Fruit fly (Drosophila melanogaster) whole organism, embryonic: Measurements from ENCODE around the gene SmydA-2.
A peak's percentile ranks its signal among the peaks of the same experiment; 100 is the strongest.

ENCODE experiments used
- CG10959 ChIP-seq: fragments of 200-800 bp; sonication (Bioruptor generic); IDR thresholded peaks from 2 replicates; pipeline ENCODE4 v1.3.6; 2022; ENCODE audit warnings: missing biosample characterization, missing genetic modification characterization
- CG11560 ChIP-seq: fragments of 200-800 bp; sonication (Bioruptor generic); IDR thresholded peaks from 3 replicates; pipeline ENCODE4 v1.3.6; 2022; ENCODE audit warnings: missing biosample characterization, missing genetic modification characterization
- CG12219 ChIP-seq: fragments of 200-800 bp; sonication (Bioruptor generic); optimal IDR thresholded peaks from 3 replicates; lab custom pipeline; 2018; ENCODE audit warnings: missing biosample characterization, mild to moderate bottlenecking, missing genetic modification characterization
- CG14050 ChIP-seq: fragments of 200-800 bp; sonication (Bioruptor generic); IDR thresholded peaks from 3 replicates; pipeline ENCODE4 v1.3.6; 2022; ENCODE audit warnings: missing biosample characterization, missing genetic modification characterization
- CG17186 ChIP-seq: fragments of 200-800 bp; sonication (Bioruptor generic); optimal IDR thresholded peaks from 3 replicates; lab custom pipeline; 2017; ENCODE audit warnings: missing biosample characterization, missing genetic modification reagents, missing genetic modification characterization
- CG17328 ChIP-seq: fragments of 200-800 bp; sonication (Bioruptor generic); IDR thresholded peaks from 2 replicates; pipeline ENCODE4 v1.3.6; 2022; ENCODE audit warnings: missing biosample characterization, missing genetic modification characterization
- CG2120 ChIP-seq: fragments of 200-800 bp; sonication (Bioruptor generic); optimal IDR thresholded peaks from 3 replicates; lab custom pipeline; 2016; ENCODE audit warnings: missing biosample characterization, missing genetic modification characterization
- CG34422 ChIP-seq: fragments of 200-800 bp; sonication (Bioruptor generic); IDR thresholded peaks from 3 replicates; pipeline ENCODE4 v1.3.6; 2022; ENCODE audit warnings: missing biosample characterization, missing genetic modification characterization
- CG3726 ChIP-seq: fragments of 200-800 bp; sonication (Bioruptor generic); IDR thresholded peaks from 3 replicates; pipeline ENCODE4, ENCODE4 v1.3.6; 2022; ENCODE audit warnings: missing biosample characterization, missing genetic modification characterization
- CG6791 ChIP-seq: fragments of 200-800 bp; sonication (Bioruptor generic); IDR thresholded peaks from 3 replicates; pipeline ENCODE4 v1.3.6; 2022; ENCODE audit warnings: missing biosample characterization, missing genetic modification characterization; ENCODE audit not compliant: partially characterized antibody
- CG8359 ChIP-seq: fragments of 200-800 bp; sonication (Bioruptor generic); optimal IDR thresholded peaks from 2 replicates; lab custom pipeline; 2017; ENCODE audit warnings: missing biosample characterization, mild to moderate bottlenecking, missing genetic modification characterization, borderline replicate concordance
- CG9727 ChIP-seq: fragments of 200-800 bp; sonication (Bioruptor generic); optimal IDR thresholded peaks from 3 replicates; lab custom pipeline; 2017; ENCODE audit warnings: missing biosample characterization, mild to moderate bottlenecking, missing genetic modification characterization
- CG9817 ChIP-seq: fragments of 200-800 bp; sonication (Bioruptor generic); optimal IDR thresholded peaks from 2 replicates; lab custom pipeline; 2018; ENCODE audit warnings: missing biosample characterization, mild to moderate bottlenecking, missing genetic modification characterization, moderate library complexity
- CG9932 ChIP-seq: fragments of 200-800 bp; sonication (Bioruptor generic); IDR thresholded peaks from 2 replicates; pipeline ENCODE4 v1.3.6; 2022; ENCODE audit warnings: missing biosample characterization, missing genetic modification characterization
- CTCF ChIP-seq: fragments of 200-800 bp; sonication (Bioruptor generic); optimal IDR thresholded peaks from 2 replicates; lab custom pipeline; 2017; ENCODE audit warnings: missing biosample characterization, mild to moderate bottlenecking, missing genetic modification characterization, moderate library complexity
- CoRest ChIP-seq: fragments of 200-800 bp; sonication (Bioruptor generic); optimal IDR thresholded peaks from 3 replicates; lab custom pipeline; 2018; ENCODE audit warnings: missing biosample characterization, mild to moderate bottlenecking, missing genetic modification characterization, moderate library complexity
- Eip74EF ChIP-seq, 2 experiments: fragments of 200-800 bp in 1 of 2; fragments of >200 bp in 1 of 2; sonication (Bioruptor generic) in 1 of 2; optimal IDR thresholded peaks; 2 replicates each; lab custom pipeline; 2017 to 2019; ENCODE audit warnings: missing biosample characterization in 2 of 2, missing genetic modification characterization in 2 of 2, mild to moderate bottlenecking in 1 of 2, moderate library complexity in 1 of 2
- H15 ChIP-seq: fragments of 200-800 bp; sonication (Bioruptor generic); IDR thresholded peaks from 3 replicates; pipeline ENCODE4 v1.3.6; 2022; ENCODE audit warnings: missing biosample characterization, missing genetic modification characterization
- HmgZ ChIP-seq: fragments of 200-800 bp; sonication (Bioruptor generic); optimal IDR thresholded peaks from 2 replicates; lab custom pipeline; 2018; ENCODE audit warnings: missing biosample characterization, mild to moderate bottlenecking, missing genetic modification characterization
- Hsf ChIP-seq: fragments of 200-800 bp; sonication (Bioruptor generic); optimal IDR thresholded peaks from 3 replicates; lab custom pipeline; 2016; ENCODE audit warnings: missing biosample characterization, missing genetic modification characterization
- MTF-1 ChIP-seq: fragments of 200-800 bp; sonication (Bioruptor generic); optimal IDR thresholded peaks from 2 replicates; lab custom pipeline; 2018; ENCODE audit warnings: missing biosample characterization, mild to moderate bottlenecking, missing genetic modification characterization, borderline replicate concordance
- Mes4 ChIP-seq: fragments of 200-800 bp; sonication (Bioruptor generic); optimal IDR thresholded peaks from 2 replicates; lab custom pipeline; 2016; ENCODE audit warnings: missing biosample characterization, missing genetic modification characterization
- Nf-YC ChIP-seq: fragments of 200-800 bp; optimal IDR thresholded peaks from 3 replicates; lab custom pipeline; 2019; ENCODE audit warnings: missing biosample characterization, mild to moderate bottlenecking, missing genetic modification characterization, moderate library complexity
- Opbp ChIP-seq: fragments of 200-800 bp; sonication (Bioruptor generic); IDR thresholded peaks from 3 replicates; pipeline ENCODE4 v1.3.6; 2022; ENCODE audit warnings: missing biosample characterization, missing genetic modification characterization; ENCODE audit not compliant: partially characterized antibody
- Optix ChIP-seq: fragments of 200-800 bp; sonication (Bioruptor generic); IDR thresholded peaks from 3 replicates; pipeline ENCODE4 v1.3.6; 2022; ENCODE audit warnings: missing biosample characterization, missing genetic modification characterization
- Sox102F ChIP-seq: fragments of 200-800 bp; sonication (Bioruptor generic); optimal IDR thresholded peaks from 2 replicates; lab custom pipeline; 2018; ENCODE audit warnings: missing biosample characterization, mild to moderate bottlenecking, missing genetic modification characterization, moderate library complexity
- Ssrp ChIP-seq: fragments of 200-800 bp; sonication (Bioruptor generic); optimal IDR thresholded peaks from 2 replicates; lab custom pipeline; 2018; ENCODE audit warnings: missing biosample characterization, mild to moderate bottlenecking, missing genetic modification characterization, moderate library complexity
- Trl ChIP-seq, 3 experiments: fragments of >200 bp in 2 of 3; fragments of 200-800 bp in 1 of 3; sonication (Bioruptor generic) in 1 of 3; optimal IDR thresholded peaks; 2 replicates in 1 of 3; 3 replicates in 2 of 3; lab custom pipeline; 2016 to 2017; ENCODE audit warnings: missing biosample characterization in 1 of 3, missing genetic modification characterization in 1 of 3
- Xbp1 ChIP-seq: fragments of 200-800 bp; sonication (Bioruptor generic); optimal IDR thresholded peaks from 3 replicates; lab custom pipeline; 2016; ENCODE audit warnings: missing biosample characterization, mild to moderate bottlenecking, missing genetic modification characterization
- br ChIP-seq: fragments of >200 bp; optimal IDR thresholded peaks from 2 replicates; lab custom pipeline; 2017
- btn ChIP-seq: fragments of 200-800 bp; sonication (Bioruptor generic); optimal IDR thresholded peaks from 2 replicates; lab custom pipeline; 2016; ENCODE audit warnings: missing biosample characterization, missing genetic modification characterization
- cas ChIP-seq: fragments of 200-800 bp; sonication (Bioruptor generic); IDR thresholded peaks from 2 replicates; pipeline ENCODE4 v1.3.6; 2022; ENCODE audit warnings: missing biosample characterization, missing genetic modification characterization
- chn ChIP-seq: fragments of 200-800 bp; sonication (Bioruptor generic); optimal IDR thresholded peaks from 2 replicates; lab custom pipeline; 2016; ENCODE audit warnings: missing biosample characterization, missing genetic modification characterization
- ems ChIP-seq: fragments of 200-800 bp; sonication (Bioruptor generic); optimal IDR thresholded peaks from 3 replicates; lab custom pipeline; 2016; ENCODE audit warnings: missing biosample characterization, missing genetic modification characterization
- en ChIP-seq: fragments of 200-800 bp; sonication (Bioruptor generic); optimal IDR thresholded peaks from 2 replicates; lab custom pipeline; 2016; ENCODE audit warnings: missing biosample characterization, missing genetic modification characterization
- eve ChIP-seq, 2 experiments: fragments of >200 bp; optimal IDR thresholded peaks; 2 replicates each; lab custom pipeline; 2017; ENCODE audit warnings: missing biosample characterization in 2 of 2, missing genetic modification characterization in 2 of 2
- ewg ChIP-seq: fragments of 200-800 bp; sonication (Bioruptor generic); optimal IDR thresholded peaks from 3 replicates; lab custom pipeline; 2017; ENCODE audit warnings: mild to moderate bottlenecking, missing biosample characterization, missing genetic modification reagents, missing genetic modification characterization
- gcm2 ChIP-seq: fragments of 200-800 bp; sonication (Bioruptor generic); optimal IDR thresholded peaks from 2 replicates; lab custom pipeline; 2016; ENCODE audit warnings: missing biosample characterization, missing genetic modification characterization
- luna ChIP-seq: fragments of 200-800 bp; sonication (Bioruptor generic); optimal IDR thresholded peaks from 2 replicates; lab custom pipeline; 2016; ENCODE audit warnings: missing biosample characterization, missing genetic modification characterization
- nerfin-2 ChIP-seq: fragments of 200-800 bp; sonication (Bioruptor generic); IDR thresholded peaks from 2 replicates; pipeline ENCODE4 v1.3.6; 2022; ENCODE audit warnings: missing biosample characterization, missing genetic modification characterization; ENCODE audit not compliant: partially characterized antibody
- run ChIP-seq: fragments of 200-800 bp; sonication (Bioruptor generic); optimal IDR thresholded peaks from 3 replicates; lab custom pipeline; 2018; ENCODE audit warnings: missing biosample characterization, mild to moderate bottlenecking, missing genetic modification characterization
- sc ChIP-seq, 3 experiments: fragments of >200 bp in 2 of 3; fragments of 200-800 bp in 1 of 3; sonication (Bioruptor generic) in 1 of 3; optimal IDR thresholded peaks; 2 replicates in 2 of 3; 3 replicates in 1 of 3; lab custom pipeline; 2017; ENCODE audit warnings: mild to moderate bottlenecking in 1 of 3, missing biosample characterization in 1 of 3, missing genetic modification characterization in 1 of 3, missing genetic modification reagents in 1 of 3
- sd ChIP-seq: fragments of 200-800 bp; sonication (Bioruptor generic); optimal IDR thresholded peaks from 3 replicates; lab custom pipeline; 2018; ENCODE audit warnings: missing biosample characterization, mild to moderate bottlenecking, missing genetic modification characterization, moderate library complexity
- sna ChIP-seq: fragments of 200-800 bp; sonication (Bioruptor generic); IDR thresholded peaks from 2 replicates; pipeline ENCODE4 v1.3.6; 2022; ENCODE audit warnings: missing biosample characterization, missing genetic modification characterization; ENCODE audit not compliant: partially characterized antibody
- sqz ChIP-seq: fragments of 200-800 bp; sonication (Bioruptor generic); optimal IDR thresholded peaks from 3 replicates; lab custom pipeline; 2018; ENCODE audit warnings: missing biosample characterization, mild to moderate bottlenecking, missing genetic modification characterization
- tio ChIP-seq: fragments of 200-800 bp; sonication (Bioruptor generic); optimal IDR thresholded peaks from 2 replicates; lab custom pipeline; 2017; ENCODE audit warnings: missing biosample characterization, missing genetic modification characterization, inconsistent platforms
- tll ChIP-seq, 2 experiments: fragments of 200-800 bp in 1 of 2; fragments of >200 bp in 1 of 2; sonication (Bioruptor generic) in 1 of 2; optimal IDR thresholded peaks; 2 replicates each; lab custom pipeline; 2017 to 2019; ENCODE audit warnings: missing biosample characterization in 2 of 2, missing genetic modification characterization in 2 of 2, mild to moderate bottlenecking in 1 of 2, moderate library complexity in 1 of 2
- toy ChIP-seq: fragments of 200-800 bp; sonication (Bioruptor generic); IDR thresholded peaks from 2 replicates; pipeline ENCODE4 v1.3.6; 2022; ENCODE audit warnings: missing biosample characterization, missing genetic modification characterization
- vvl ChIP-seq: fragments of 200-800 bp; sonication (Bioruptor generic); IDR thresholded peaks from 2 replicates; pipeline ENCODE4 v1.3.6; 2022; ENCODE audit warnings: missing biosample characterization, missing genetic modification characterization
- zfh1 ChIP-seq: fragments of 200-800 bp; sonication (Bioruptor generic); IDR thresholded peaks from 3 replicates; pipeline ENCODE4 v1.3.6; 2022; ENCODE audit warnings: missing biosample characterization, missing genetic modification characterization

Gene SmydA-2

DNA sequence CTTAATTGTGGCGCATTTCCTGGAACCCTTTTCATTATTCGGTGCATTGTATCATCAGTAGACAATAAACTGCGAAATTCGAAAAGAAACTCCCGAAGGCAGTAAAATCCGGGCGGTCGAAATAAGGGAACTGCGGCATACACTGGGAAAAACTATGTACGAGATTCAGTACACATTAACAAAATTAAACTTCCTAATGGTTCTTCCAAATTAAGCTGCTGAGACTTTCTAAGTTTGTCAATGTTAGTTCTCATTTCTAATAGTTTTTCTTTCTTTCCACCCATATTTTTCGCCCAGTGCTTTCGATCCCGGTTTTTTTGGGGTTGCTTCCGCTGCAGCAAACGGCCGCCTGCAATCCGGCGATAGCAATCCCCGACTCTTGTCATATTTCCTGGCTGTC, 21.7 kb upstream of the SmydA-2 start (continued):
- TF ChIP-seq btn (GFP tag; lab: Kevin White, UChicago) (peak; percentile 86), Nf-YC (tag; lab: Kevin White, UChicago) (peak; percentile 24), Trl (optimal IDR thresholded peaks at IDR 0.05; lab: Kevin White, UChicago) (no peak), Trl (GFP tag; optimal IDR thresholded peaks at IDR 0.05; lab: Kevin White, UChicago) (peak; percentile 42), run (tag; lab: Kevin White, UChicago) (no peak), CG9932 (0 out of 2 replicates have a peak, but pooled peaks have one; percentile 36), gcm2 (peak; percentile 76), Optix (peak; percentile 83), CG8359 (GFP tag; lab: Kevin White, UChicago) (peak; percentile 61), zfh1 (GFP tag; lab: Robert Waterston, UW) (peak; percentile 93), HmgZ (tag; lab: Kevin White, UChicago) (peak; percentile 51), ems (GFP tag; lab: Kevin White, UChicago) (peak; percentile 73), Hsf (GFP tag; lab: Kevin White, UChicago) (peak; percentile 82), CG17328 (GFP tag; lab: Robert Waterston, UW) (peak; percentile 87), CG9727 (peak; percentile 86), CG6791 (GFP tag; lab: Robert Waterston, UW) (no peak), sqz (GFP tag; lab: Kevin White, UChicago) (peak; percentile 45), sc (optimal IDR thresholded peaks at IDR 0.05; lab: Kevin White, UChicago) (no peak), sc (GFP tag; optimal IDR thresholded peaks at IDR 0.05; lab: Kevin White, UChicago) (peak; percentile 65), Xbp1 (GFP tag; lab: Kevin White, UChicago) (peak; percentile 78), CG34422 (peak; percentile 83), sna (no peak), CG2120 (peak; percentile 57), tio (GFP tag; lab: Kevin White, UChicago) (peak; percentile 56), CG10959 (GFP tag; lab: Robert Waterston, UW) (no peak), sd (tag; lab: Kevin White, UChicago) (peak; percentile 15), vvl (GFP tag; lab: Robert Waterston, UW) (peak; percentile 92), br (lab: Kevin White, UChicago) (no peak), CG12219 (GFP tag; lab: Kevin White, UChicago) (peak; percentile 77), MTF-1 (GFP tag; lab: Kevin White, UChicago) (peak; percentile 54), CTCF (GFP tag; lab: Kevin White, UChicago) (peak; percentile 36), luna (GFP tag; lab: Kevin White, UChicago) (no peak), toy (no peak), eve (GFP tag; optimal IDR thresholded peaks at IDR 0.05; lab: Kevin White, UChicago) (peak in 1 of 2 experiments; percentile 79), Opbp (no peak), CG3726 (peak; percentile 66; the same call in 1 of the 3 replicates), Ssrp (tag; lab: Kevin White, UChicago) (peak; percentile 75), nerfin-2 (GFP tag; lab: Robert Waterston, UW) (no peak), Sox102F (GFP tag; lab: Kevin White, UChicago) (peak; percentile 85), CG14050 (GFP tag; lab: Robert Waterston, UW) (peak; percentile 52; the same call in 1 of the 3 replicates), chn (GFP tag; lab: Kevin White, UChicago) (peak; percentile 86), CoRest (peak; percentile 79), H15 (GFP tag; lab: Robert Waterston, UW) (peak; percentile 82), cas (GFP tag; lab: Robert Waterston, UW) (no peak), Eip74EF (GFP tag; optimal IDR thresholded peaks at IDR 0.05; lab: Kevin White, UChicago) (peak in 1 of 2 experiments; percentile 64), en (peak; percentile 7), Mes4 (GFP tag; lab: Kevin White, UChicago) (peak; percentile 83), CG11560 (tag; lab: Robert Waterston, UW) (peak; percentile 53; the same call in 1 of the 3 replicates), ewg (GFP tag; lab: Kevin White, UChicago) (peak; percentile 72), tll (GFP tag; optimal IDR thresholded peaks at IDR 0.05; lab: Kevin White, UChicago) (no peak), CG9817 (tag; lab: Kevin White, UChicago) (peak; percentile 13), CG17186 (GFP tag; lab: Kevin White, UChicago) (no peak)
